Worm (Caenorhabditis elegans) whole organism, L4 larva: ENCODE data around the gene ZK662.2.

ENCODE experiments used
- set-16 ChIP-seq: fragments of 200-800 bp; sonication (Bioruptor generic); IDR thresholded peaks from 2 replicates; pipeline ENCODE4 v1.3.6; 2022; ENCODE audit warnings: missing genetic modification reagents, missing genetic modification characterization, missing compliant biosample characterization
- ztf-7 ChIP-seq: fragments of 150-350 bp; optimal IDR thresholded peaks from 2 replicates; lab custom pipeline; 2014; ENCODE audit warnings: missing biosample characterization, missing genetic modification characterization

ce11 chrX:15706108-15706676, 9.7 kb downstream of the ZK662.2 start:
- no peak for TF ChIP-seq set-16
- TF ChIP-seq ztf-7: no peak
